Fruit fly (Drosophila melanogaster): ENCODE measurements around the gene CG14435.

Gene CG14435

dm6 chrX:6860413-6861089 is 16.8 kb upstream of the CG14435 start (continued):
- no peak for TF ChIP-seq H15 (GFP tag; IDR thresholded peaks at IDR 0.05)
- TF ChIP-seq CG14965 (GFP tag; optimal IDR thresholded peaks at IDR 0.05; ENCODE audit: borderline replicate concordance) = no peak
- no peak for TF ChIP-seq abd-A (tag; optimal IDR thresholded peaks at IDR 0.05)
- TF ChIP-seq CG2712 (tag; optimal IDR thresholded peaks at IDR 0.05) = peak; percentile 39
- no peak for TF ChIP-seq sqz (GFP tag; optimal IDR thresholded peaks at IDR 0.05)
- no peak for TF ChIP-seq eyg (GFP tag; optimal IDR thresholded peaks at IDR 0.05)
- peak; percentile 23 for TF ChIP-seq tap (tag; optimal IDR thresholded peaks at IDR 0.05)
- TF ChIP-seq pho (GFP tag; optimal IDR thresholded peaks at IDR 0.05) = no peak
- no peak for TF ChIP-seq Taf1 (GFP tag; IDR thresholded peaks at IDR 0.05)
- no peak for TF ChIP-seq Camta (GFP tag; optimal IDR thresholded peaks at IDR 0.05)
- TF ChIP-seq CG17802 (tag; optimal IDR thresholded peaks at IDR 0.05) = no peak
- TF ChIP-seq sd (tag; optimal IDR thresholded peaks at IDR 0.05) = no peak
- TF ChIP-seq nerfin-1 (tag; optimal IDR thresholded peaks at IDR 0.05) = no peak
- TF ChIP-seq al (GFP tag; IDR thresholded peaks at IDR 0.05) = 0 out of 2 replicates have a peak, but pooled peaks have one; percentile 28
- TF ChIP-seq MESR4 (GFP tag; optimal IDR thresholded peaks at IDR 0.05) = no peak
- 0 out of 2 replicates have a peak, but pooled peaks have one; percentile 28 for TF ChIP-seq CG14441 (GFP tag; IDR thresholded peaks at IDR 0.05)
- TF ChIP-seq CG2199 (GFP tag; IDR thresholded peaks at IDR 0.05) = 0 out of 3 replicates have a peak, but pooled peaks have one; percentile 20
- no peak for TF ChIP-seq CG10274 (GFP tag; optimal IDR thresholded peaks at IDR 0.05)
- TF ChIP-seq emc (GFP tag; optimal IDR thresholded peaks at IDR 0.05) = no peak
- TF ChIP-seq insv (GFP tag; optimal IDR thresholded peaks at IDR 0.05) = no peak
- TF ChIP-seq CG10565 (GFP tag; optimal IDR thresholded peaks at IDR 0.05) = no peak
- peak; percentile 27 for TF ChIP-seq grau (tag; optimal IDR thresholded peaks at IDR 0.05)
- TF ChIP-seq Blimp-1 (GFP tag; optimal IDR thresholded peaks at IDR 0.05) = peak; percentile 35
- TF ChIP-seq ci (GFP tag; IDR thresholded peaks at IDR 0.05) = no peak
- no peak for TF ChIP-seq CG9727 (GFP tag; optimal IDR thresholded peaks at IDR 0.05)
- no peak for TF ChIP-seq E2f1 (GFP tag; IDR thresholded peaks at IDR 0.05)
- TF ChIP-seq caup (GFP tag; optimal IDR thresholded peaks at IDR 0.05; ENCODE audit: severe bottlenecking) = no peak
- TF ChIP-seq E2f2 (GFP tag; IDR thresholded peaks at IDR 0.05) = no peak
- no peak for TF ChIP-seq bbx (GFP tag; IDR thresholded peaks at IDR 0.05; ENCODE audit: partially characterized antibody)
- no peak for TF ChIP-seq CG3726 (GFP tag; IDR thresholded peaks at IDR 0.05)
- peak; percentile 50 for TF ChIP-seq CG10979 (tag; optimal IDR thresholded peaks at IDR 0.05)
- TF ChIP-seq CG7839 (tag; optimal IDR thresholded peaks at IDR 0.05) = peak; percentile 20
- no peak for TF ChIP-seq mirr (GFP tag; optimal IDR thresholded peaks at IDR 0.05)
- no peak for TF ChIP-seq CG17361 (GFP tag; IDR thresholded peaks at IDR 0.05)
- TF ChIP-seq CG13894 (tag; optimal IDR thresholded peaks at IDR 0.05) = no peak
- TF ChIP-seq Ravus (GFP tag; IDR thresholded peaks at IDR 0.05) = no peak
- peak; percentile 51 for TF ChIP-seq gem (tag; optimal IDR thresholded peaks at IDR 0.05)
- no peak for TF ChIP-seq Elba2 (GFP tag; optimal IDR thresholded peaks at IDR 0.05)
- TF ChIP-seq HLH54F (GFP tag; optimal IDR thresholded peaks at IDR 0.05) = no peak
- TF ChIP-seq tin (GFP tag; optimal IDR thresholded peaks at IDR 0.05) = no peak
- TF ChIP-seq fu2 (GFP tag; optimal IDR thresholded peaks at IDR 0.05) = no peak
- TF ChIP-seq HmgD (GFP tag; optimal IDR thresholded peaks at IDR 0.05) = no peak
- no peak for TF ChIP-seq CG16779 (GFP tag; IDR thresholded peaks at IDR 0.05)
- peak; percentile 29; the same call in 1 of the 3 replicates for TF ChIP-seq Dbx (GFP tag; IDR thresholded peaks at IDR 0.05)
- TF ChIP-seq gce (GFP tag; IDR thresholded peaks at IDR 0.05) = no peak
- no peak for TF ChIP-seq CG4282 (GFP tag; optimal IDR thresholded peaks at IDR 0.05)
- peak; percentile 35 for TF ChIP-seq fd96Cb (tag; optimal IDR thresholded peaks at IDR 0.05)
- TF ChIP-seq CG11456 (GFP tag; IDR thresholded peaks at IDR 0.05) = no peak
- TF ChIP-seq mld (GFP tag; IDR thresholded peaks at IDR 0.05; ENCODE audit: partially characterized antibody) = no peak
- no peak for TF ChIP-seq Hr3 (GFP tag; optimal IDR thresholded peaks at IDR 0.05)

Data from whole organism, embryonic.